Worm (Caenorhabditis elegans): ENCODE data around the gene pqn-25.

The pqn-25 gene

ce11 chrIII:5546730-5547129 is 34.3 kb upstream of the pqn-25 start, which contains the start of gene F09F7.5:
Gene F09F7.5, plus strand, starts transcription at chrIII:5546987.
- TF ChIP-seq scrt-1 (GFP tag; IDR thresholded peaks at IDR 0.05) (no peak), hmbx-1 (tag; optimal IDR thresholded peaks at IDR 0.05) (no peak), hnd-1 (tag; optimal IDR thresholded peaks at IDR 0.05) (no peak), tbx-37 (GFP tag; conservative IDR thresholded peaks at IDR 0.05) (no peak), tra-4 (tag; optimal IDR thresholded peaks at IDR 0.05) (no peak), B0310.2 (tag; optimal IDR thresholded peaks at IDR 0.05) (no peak), ceh-13 (GFP tag; optimal IDR thresholded peaks at IDR 0.05) (no peak), aly-1 (tag; optimal IDR thresholded peaks at IDR 0.05) (no peak), ama-1 (optimal IDR thresholded peaks at IDR 0.05) (no peak), flt-1 (GFP tag; IDR thresholded peaks at IDR 0.05) (no peak), hmg-4 (GFP tag; optimal IDR thresholded peaks at IDR 0.05) (no peak), pes-1 (GFP tag; IDR thresholded peaks at IDR 0.05) (no peak), sea-1 (GFP tag; conservative IDR thresholded peaks at IDR 0.05) (no peak), ceh-36 (tag; optimal IDR thresholded peaks at IDR 0.05) (no peak), tbx-11 (GFP tag; IDR thresholded peaks at IDR 0.05) (no peak), ets-7 (tag; optimal IDR thresholded peaks at IDR 0.05) (no peak), F13C5.2 (tag; optimal IDR thresholded peaks at IDR 0.05) (no peak)

- TF ChIP-seq F13C5.2 (tag; optimal IDR thresholded peaks at IDR 0.05) (no peak), pes-1 (GFP tag; IDR thresholded peaks at IDR 0.05) (no peak), hmg-4 (GFP tag; optimal IDR thresholded peaks at IDR 0.05) (no peak), ama-1 (optimal IDR thresholded peaks at IDR 0.05) (no peak), ceh-36 (tag; optimal IDR thresholded peaks at IDR 0.05) (no peak), hmbx-1 (tag; optimal IDR thresholded peaks at IDR 0.05) (no peak), ets-7 (tag; optimal IDR thresholded peaks at IDR 0.05) (no peak), B0310.2 (tag; optimal IDR thresholded peaks at IDR 0.05) (no peak), tbx-37 (GFP tag; conservative IDR thresholded peaks at IDR 0.05) (no peak), aly-1 (tag; optimal IDR thresholded peaks at IDR 0.05) (no peak), tra-4 (tag; optimal IDR thresholded peaks at IDR 0.05) (no peak), scrt-1 (GFP tag; IDR thresholded peaks at IDR 0.05) (no peak), flt-1 (GFP tag; IDR thresholded peaks at IDR 0.05) (no peak), tbx-11 (GFP tag; IDR thresholded peaks at IDR 0.05) (no peak), ceh-13 (GFP tag; optimal IDR thresholded peaks at IDR 0.05) (no peak), sea-1 (GFP tag; conservative IDR thresholded peaks at IDR 0.05) (no peak)
These were observed 33.9 kb upstream of the pqn-25 start for ce11 chrIII:5546309-5546708.

ce11 chrIII:5543727-5544345 is 31.4 kb upstream of the pqn-25 start, which contains the start of gene D1044.1:
Gene D1044.1, plus strand, starts transcription at chrIII:5544295.
- no peak for TF ChIP-seq hnd-1 (tag; optimal IDR thresholded peaks at IDR 0.05)
- TF ChIP-seq F13C5.2 (tag; optimal IDR thresholded peaks at IDR 0.05): no peak
- TF ChIP-seq hmg-4 (GFP tag; optimal IDR thresholded peaks at IDR 0.05): no peak
- TF ChIP-seq hmbx-1 (tag; optimal IDR thresholded peaks at IDR 0.05): no peak
- no peak for TF ChIP-seq ama-1 (optimal IDR thresholded peaks at IDR 0.05)
- no peak for TF ChIP-seq scrt-1 (GFP tag; IDR thresholded peaks at IDR 0.05)
- no peak for TF ChIP-seq ceh-36 (tag; optimal IDR thresholded peaks at IDR 0.05)
- no peak for TF ChIP-seq sea-1 (GFP tag; conservative IDR thresholded peaks at IDR 0.05)
- no peak for TF ChIP-seq pes-1 (GFP tag; IDR thresholded peaks at IDR 0.05)
- TF ChIP-seq ceh-13 (GFP tag; optimal IDR thresholded peaks at IDR 0.05): no peak
- no peak for TF ChIP-seq aly-1 (tag; optimal IDR thresholded peaks at IDR 0.05)

- no peak for TF ChIP-seq ceh-13 (GFP tag; optimal IDR thresholded peaks at IDR 0.05)
- TF ChIP-seq hmg-4 (GFP tag; optimal IDR thresholded peaks at IDR 0.05): no peak
- no peak for TF ChIP-seq ceh-36 (tag; optimal IDR thresholded peaks at IDR 0.05)
- TF ChIP-seq tbx-11 (GFP tag; IDR thresholded peaks at IDR 0.05): no peak
- TF ChIP-seq tra-4 (tag; optimal IDR thresholded peaks at IDR 0.05): no peak
- no peak for TF ChIP-seq ets-7 (tag; optimal IDR thresholded peaks at IDR 0.05)
- TF ChIP-seq ama-1 (optimal IDR thresholded peaks at IDR 0.05): no peak
- TF ChIP-seq sea-1 (GFP tag; conservative IDR thresholded peaks at IDR 0.05): no peak
These were observed 30.6 kb upstream of the pqn-25 start, which contains the start of gene D1044.6 for ce11 chrIII:5543050-5543449. Gene D1044.6, minus strand, starts transcription at chrIII:5543177.

ce11 chrIII:5541777-5542176 is 29.4 kb upstream of the pqn-25 start:
- TF ChIP-seq scrt-1 (GFP tag; IDR thresholded peaks at IDR 0.05) (no peak), B0310.2 (tag; optimal IDR thresholded peaks at IDR 0.05) (no peak), tbx-37 (GFP tag; conservative IDR thresholded peaks at IDR 0.05) (no peak), ama-1 (optimal IDR thresholded peaks at IDR 0.05) (no peak), F13C5.2 (tag; optimal IDR thresholded peaks at IDR 0.05) (no peak), hnd-1 (tag; optimal IDR thresholded peaks at IDR 0.05) (no peak), tra-4 (tag; optimal IDR thresholded peaks at IDR 0.05) (no peak), sea-1 (GFP tag; conservative IDR thresholded peaks at IDR 0.05) (no peak), ceh-36 (tag; optimal IDR thresholded peaks at IDR 0.05) (no peak), pes-1 (GFP tag; IDR thresholded peaks at IDR 0.05) (no peak), tbx-11 (GFP tag; IDR thresholded peaks at IDR 0.05) (no peak), ets-7 (tag; optimal IDR thresholded peaks at IDR 0.05) (no peak), flt-1 (GFP tag; IDR thresholded peaks at IDR 0.05) (no peak), hmg-4 (GFP tag; optimal IDR thresholded peaks at IDR 0.05) (no peak), ceh-13 (GFP tag; optimal IDR thresholded peaks at IDR 0.05) (no peak), aly-1 (tag; optimal IDR thresholded peaks at IDR 0.05) (no peak), hmbx-1 (tag; optimal IDR thresholded peaks at IDR 0.05) (no peak)

- no peak for TF ChIP-seq ceh-13 (GFP tag; optimal IDR thresholded peaks at IDR 0.05)
- TF ChIP-seq F13C5.2 (tag; optimal IDR thresholded peaks at IDR 0.05): no peak
- no peak for TF ChIP-seq ama-1 (optimal IDR thresholded peaks at IDR 0.05)
- no peak for TF ChIP-seq scrt-1 (GFP tag; IDR thresholded peaks at IDR 0.05)
- TF ChIP-seq hnd-1 (tag; optimal IDR thresholded peaks at IDR 0.05): no peak
- no peak for TF ChIP-seq tbx-11 (GFP tag; IDR thresholded peaks at IDR 0.05)
These were observed 13.6 kb upstream of the pqn-25 start, which contains the start of gene dex-1 for ce11 chrIII:5525973-5526372. Gene dex-1, plus strand, starts transcription at chrIII:5526104.

ce11 chrIII:5521930-5522329 is 9.5 kb upstream of the pqn-25 start, which contains the start of gene D1044.4:
Gene D1044.4, minus strand, starts transcription at chrIII:5522030.
- TF ChIP-seq tbx-37 (GFP tag; conservative IDR thresholded peaks at IDR 0.05) (no peak), pes-1 (GFP tag; IDR thresholded peaks at IDR 0.05) (no peak), B0310.2 (tag; optimal IDR thresholded peaks at IDR 0.05) (no peak), F13C5.2 (tag; optimal IDR thresholded peaks at IDR 0.05) (no peak), hnd-1 (tag; optimal IDR thresholded peaks at IDR 0.05) (no peak), ama-1 (optimal IDR thresholded peaks at IDR 0.05) (no peak), sea-1 (GFP tag; conservative IDR thresholded peaks at IDR 0.05) (no peak), hmg-4 (GFP tag; optimal IDR thresholded peaks at IDR 0.05) (no peak), flt-1 (GFP tag; IDR thresholded peaks at IDR 0.05) (no peak), tra-4 (tag; optimal IDR thresholded peaks at IDR 0.05) (no peak), ceh-13 (GFP tag; optimal IDR thresholded peaks at IDR 0.05) (no peak), aly-1 (tag; optimal IDR thresholded peaks at IDR 0.05) (no peak), ceh-36 (tag; optimal IDR thresholded peaks at IDR 0.05) (no peak), ets-7 (tag; optimal IDR thresholded peaks at IDR 0.05) (no peak), scrt-1 (GFP tag; IDR thresholded peaks at IDR 0.05) (no peak), hmbx-1 (tag; optimal IDR thresholded peaks at IDR 0.05) (no peak)
